Worm (Caenorhabditis elegans): ENCODE data around the gene nhr-125.
A peak's percentile ranks its signal among the peaks of the same experiment; 100 is the strongest.

nhr-125 gene

DNA sequence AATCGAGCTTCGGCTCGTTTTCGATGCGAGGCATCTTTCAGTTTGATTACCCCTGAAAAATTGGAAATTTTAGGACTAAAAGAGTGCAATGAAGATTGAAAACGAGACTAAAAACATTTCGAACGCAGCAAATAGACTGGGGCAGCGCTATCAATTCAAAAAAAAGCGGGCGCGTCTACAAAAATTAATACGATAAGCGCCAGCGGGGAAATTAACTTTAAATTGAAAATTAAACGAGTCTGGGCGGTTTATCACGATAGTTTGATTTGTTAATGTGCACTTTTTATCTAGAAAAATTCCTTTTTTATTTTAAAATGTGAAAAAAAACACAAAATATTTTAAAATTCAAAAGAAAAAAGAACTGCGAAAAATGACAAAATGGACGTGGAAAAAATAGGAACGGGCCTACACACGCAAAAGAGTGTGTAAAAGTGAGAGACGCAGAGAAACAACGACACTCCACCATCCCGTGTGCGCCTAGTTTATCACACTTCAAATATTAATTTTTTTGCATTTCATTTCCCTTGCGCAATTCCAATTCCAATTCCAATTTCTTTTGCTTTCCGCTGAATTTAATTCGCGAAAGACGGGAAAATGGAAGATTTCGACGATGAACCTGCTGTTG lies 46.1 kb upstream of the nhr-125 start, which contains the start of the genes gmpr-1 and fipp-1 (continued):
- peak; percentile 16 for TF ChIP-seq sma-9 (GFP tag; optimal IDR thresholded peaks at IDR 0.05)
- TF ChIP-seq sma-9 (tag; optimal IDR thresholded peaks at IDR 0.05): no peak
- TF ChIP-seq nhr-10 (tag; optimal IDR thresholded peaks at IDR 0.05): no peak
- no peak for TF ChIP-seq Y55F3AM.14 (GFP tag; optimal IDR thresholded peaks at IDR 0.05)
- no peak for TF ChIP-seq nhr-21 (tag; optimal IDR thresholded peaks at IDR 0.05)
- no peak for TF ChIP-seq ztf-11 (tag; optimal IDR thresholded peaks at IDR 0.05)
- TF ChIP-seq ZK546.5 (tag; optimal IDR thresholded peaks at IDR 0.05): no peak
- peak; percentile 27 for TF ChIP-seq nhr-6 (tag; optimal IDR thresholded peaks at IDR 0.05)
- TF ChIP-seq elt-1 (tag; optimal IDR thresholded peaks at IDR 0.05): no peak
- no peak for TF ChIP-seq ama-1 (optimal IDR thresholded peaks at IDR 0.05)
- no peak for TF ChIP-seq blmp-1 (tag; optimal IDR thresholded peaks at IDR 0.05; ENCODE audit: insufficient read depth)
- TF ChIP-seq R02D3.7 (tag; optimal IDR thresholded peaks at IDR 0.05): no peak
- TF ChIP-seq sma-3 (GFP tag; optimal IDR thresholded peaks at IDR 0.05): peak; percentile 36

DNA sequence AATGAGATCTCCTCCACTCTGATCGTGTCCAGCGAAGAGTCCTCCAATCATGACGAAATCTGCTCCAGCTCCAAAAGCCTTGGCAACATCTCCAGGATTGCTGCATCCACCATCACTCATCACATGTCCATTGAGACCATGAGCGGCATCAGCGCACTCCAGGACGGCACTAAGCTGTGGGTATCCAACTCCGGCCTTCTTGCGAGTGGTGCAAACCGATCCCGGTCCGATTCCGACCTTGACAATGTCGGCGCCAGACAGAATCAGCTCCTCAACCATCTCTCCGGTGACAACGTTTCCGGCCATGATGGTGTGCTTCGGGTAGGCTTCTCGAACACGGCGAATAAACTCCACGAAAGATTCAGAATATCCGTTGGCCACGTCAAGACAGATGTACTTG lies 45.2 kb upstream of the nhr-125 start:
- TF ChIP-seq nhr-23 (tag; optimal IDR thresholded peaks at IDR 0.05): no peak
- TF ChIP-seq ama-1 (optimal IDR thresholded peaks at IDR 0.05): no peak
- TF ChIP-seq ceh-82 (tag; optimal IDR thresholded peaks at IDR 0.05): no peak
- TF ChIP-seq lin-39 (tag; optimal IDR thresholded peaks at IDR 0.05): no peak
- TF ChIP-seq ztf-1 (GFP tag; conservative IDR thresholded peaks at IDR 0.05): no peak

DNA sequence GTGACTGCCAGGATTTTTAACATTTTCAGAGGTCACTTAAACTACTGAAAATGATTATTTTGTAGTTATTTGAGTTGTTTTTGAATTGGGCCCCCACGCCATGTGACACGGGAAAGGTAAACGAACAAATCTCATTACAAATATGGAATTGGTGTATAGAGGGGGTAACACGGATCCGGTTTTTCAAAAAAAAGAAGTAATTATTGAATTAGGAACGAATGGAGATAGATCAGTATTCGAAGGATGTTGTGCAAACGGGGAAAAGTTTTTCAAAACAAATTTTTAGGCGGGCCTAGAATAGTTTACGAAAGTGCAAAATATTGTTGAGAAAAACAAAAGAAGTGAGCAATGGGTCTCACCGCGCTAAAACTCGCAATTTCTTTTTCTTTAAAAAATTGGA lies 41.1 kb upstream of the nhr-125 start, which contains the start of gene F32D1.11:
F32D1.11 (minus strand) TSS at position 101 of the 400 bp plus-strand sequence.
- TF ChIP-seq elt-1 (tag; optimal IDR thresholded peaks at IDR 0.05): no peak
- TF ChIP-seq lin-13 (GFP tag; optimal IDR thresholded peaks at IDR 0.05): no peak
- TF ChIP-seq crh-2 (tag; optimal IDR thresholded peaks at IDR 0.05): no peak
- TF ChIP-seq F13H6.1 (tag; optimal IDR thresholded peaks at IDR 0.05): no peak
- TF ChIP-seq sma-9 (GFP tag; optimal IDR thresholded peaks at IDR 0.05): no peak
- no peak for TF ChIP-seq sma-9 (tag; optimal IDR thresholded peaks at IDR 0.05)
- no peak for TF ChIP-seq mab-5 (tag; optimal IDR thresholded peaks at IDR 0.05)
- no peak for TF ChIP-seq nhr-10 (tag; optimal IDR thresholded peaks at IDR 0.05)
- no peak for TF ChIP-seq alr-1 (tag; optimal IDR thresholded peaks at IDR 0.05)
- TF ChIP-seq nhr-237 (tag; optimal IDR thresholded peaks at IDR 0.05): no peak

ce11 chrV:4364517-4364916 lies 39.2 kb upstream of the nhr-125 start, which contains the start of gene grl-13:
grl-13 (minus strand) TSS chrV:4364617.
- TF ChIP-seq mbf-1 (tag; optimal IDR thresholded peaks at IDR 0.05): no peak
- TF ChIP-seq lsy-2 (tag; optimal IDR thresholded peaks at IDR 0.05): no peak
- TF ChIP-seq lin-39 (tag; optimal IDR thresholded peaks at IDR 0.05): no peak
- TF ChIP-seq peb-1 (tag; optimal IDR thresholded peaks at IDR 0.05): no peak
- TF ChIP-seq unc-39 (tag; optimal IDR thresholded peaks at IDR 0.05): no peak
- no peak for TF ChIP-seq blmp-1 (tag; optimal IDR thresholded peaks at IDR 0.05; ENCODE audit: insufficient read depth)
- no peak for TF ChIP-seq skn-1 (tag; optimal IDR thresholded peaks at IDR 0.05)
- no peak for TF ChIP-seq nhr-6 (tag; optimal IDR thresholded peaks at IDR 0.05)
- TF ChIP-seq mab-5 (tag; optimal IDR thresholded peaks at IDR 0.05): no peak
- no peak for TF ChIP-seq zag-1 (tag; optimal IDR thresholded peaks at IDR 0.05)
- TF ChIP-seq nhr-12 (tag; optimal IDR thresholded peaks at IDR 0.05): no peak
- TF ChIP-seq R02D3.7 (tag; optimal IDR thresholded peaks at IDR 0.05): no peak
- TF ChIP-seq egl-27 (tag; optimal IDR thresholded peaks at IDR 0.05): no peak
- no peak for TF ChIP-seq ama-1 (optimal IDR thresholded peaks at IDR 0.05)
- TF ChIP-seq nhr-23 (tag; optimal IDR thresholded peaks at IDR 0.05): no peak
- TF ChIP-seq dmd-4 (tag; optimal IDR thresholded peaks at IDR 0.05): no peak
- no peak for TF ChIP-seq nhr-11 (tag; optimal IDR thresholded peaks at IDR 0.05)
- TF ChIP-seq lin-11 (tag; optimal IDR thresholded peaks at IDR 0.05): no peak
- no peak for TF ChIP-seq unc-55 (GFP tag; optimal IDR thresholded peaks at IDR 0.05)

DNA sequence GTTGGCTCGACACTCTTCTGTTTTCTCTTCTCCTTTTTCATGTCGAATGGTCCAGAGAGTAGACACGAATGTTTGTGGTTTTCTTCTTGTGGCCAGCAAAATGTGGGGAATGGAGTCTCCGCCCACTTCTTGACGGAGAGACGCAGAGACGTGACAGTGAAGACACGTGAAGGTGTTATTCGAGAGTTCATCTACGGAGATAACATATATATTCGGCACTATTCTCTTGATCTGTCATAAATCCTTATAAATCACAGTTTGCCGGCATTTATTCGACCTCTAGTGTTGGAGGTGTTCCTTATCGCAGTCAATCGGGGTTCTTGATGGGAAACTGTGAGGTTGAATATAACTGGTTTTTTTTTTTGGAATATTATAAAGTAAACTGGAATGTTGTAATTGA lies 36.2 kb upstream of the nhr-125 start, which contains the start of gene F32D1.3:
F32D1.3 (minus strand) TSS at position 65 of the 400 bp plus-strand sequence.
- TF ChIP-seq ceh-16 (tag; optimal IDR thresholded peaks at IDR 0.05): peak; percentile 43
- TF ChIP-seq nhr-11 (tag; optimal IDR thresholded peaks at IDR 0.05): no peak
- no peak for TF ChIP-seq nhr-23 (tag; optimal IDR thresholded peaks at IDR 0.05)
- TF ChIP-seq C34F6.9 (tag; optimal IDR thresholded peaks at IDR 0.05): no peak
- TF ChIP-seq mab-5 (tag; optimal IDR thresholded peaks at IDR 0.05): no peak
- TF ChIP-seq nhr-6 (tag; optimal IDR thresholded peaks at IDR 0.05): no peak
- TF ChIP-seq unc-62 (GFP tag; optimal IDR thresholded peaks at IDR 0.05): no peak
- no peak for TF ChIP-seq mbf-1 (tag; optimal IDR thresholded peaks at IDR 0.05)
- TF ChIP-seq unc-55 (GFP tag; optimal IDR thresholded peaks at IDR 0.05): no peak
- TF ChIP-seq dmd-4 (tag; optimal IDR thresholded peaks at IDR 0.05): no peak
- TF ChIP-seq lin-13 (GFP tag; optimal IDR thresholded peaks at IDR 0.05): no peak
- no peak for TF ChIP-seq R02D3.7 (tag; optimal IDR thresholded peaks at IDR 0.05)
- no peak for TF ChIP-seq nhr-77 (tag; optimal IDR thresholded peaks at IDR 0.05)
- TF ChIP-seq elt-1 (tag; optimal IDR thresholded peaks at IDR 0.05): peak; percentile 10
- TF ChIP-seq egl-27 (tag; optimal IDR thresholded peaks at IDR 0.05): no peak
- TF ChIP-seq ama-1 (optimal IDR thresholded peaks at IDR 0.05): no peak
- TF ChIP-seq ztf-4 (tag; optimal IDR thresholded peaks at IDR 0.05): no peak
- TF ChIP-seq sma-9 (GFP tag; optimal IDR thresholded peaks at IDR 0.05): peak; percentile 53
- no peak for TF ChIP-seq sma-9 (tag; optimal IDR thresholded peaks at IDR 0.05)
- TF ChIP-seq nhr-25 (tag; optimal IDR thresholded peaks at IDR 0.05): peak; percentile 31
- TF ChIP-seq Y55F3AM.14 (GFP tag; optimal IDR thresholded peaks at IDR 0.05): no peak
- no peak for TF ChIP-seq nhr-237 (tag; optimal IDR thresholded peaks at IDR 0.05)
- peak in 1 of 2 experiments; percentile 31 for TF ChIP-seq mdl-1 (tag; optimal IDR thresholded peaks at IDR 0.05)
